Fruit fly (Drosophila melanogaster) whole organism, embryonic: Measurements from ENCODE around the gene kis.
A peak's percentile ranks its signal among the peaks of the same experiment; 100 is the strongest.

ENCODE experiments used
- CG9797 ChIP-seq: fragments of 200-800 bp; sonication (Bioruptor generic); optimal IDR thresholded peaks from 3 replicates; lab custom pipeline; 2018; ENCODE audit warnings: missing biosample characterization, mild to moderate bottlenecking, missing genetic modification characterization
- Deaf1 ChIP-seq: fragments of 200-800 bp; optimal IDR thresholded peaks from 3 replicates; lab custom pipeline; 2019; ENCODE audit warnings: missing biosample characterization, mild to moderate bottlenecking, missing genetic modification characterization, moderate library complexity
- bowl ChIP-seq: fragments of 200-800 bp; sonication (Bioruptor generic); IDR thresholded peaks from 2 replicates; pipeline ENCODE4 v1.3.6; 2022; ENCODE audit warnings: missing biosample characterization, missing genetic modification characterization
- br ChIP-seq: fragments of >200 bp; optimal IDR thresholded peaks from 2 replicates; lab custom pipeline; 2017
- hb ChIP-seq: fragments of 200-800 bp; sonication (Bioruptor generic); IDR thresholded peaks from 3 replicates; pipeline ENCODE4 v1.3.6; 2022; ENCODE audit warnings: missing biosample characterization, missing genetic modification characterization; ENCODE audit not compliant: partially characterized antibody
- nom ChIP-seq: fragments of 200-800 bp; sonication (Bioruptor generic); optimal IDR thresholded peaks from 2 replicates; lab custom pipeline; 2017; ENCODE audit warnings: missing biosample characterization, missing genetic modification characterization, mild to moderate bottlenecking, moderate library complexity, missing genetic modification reagents
- psq ChIP-seq: fragments of 200-800 bp; sonication (Bioruptor generic); optimal IDR thresholded peaks from 2 replicates; lab custom pipeline; 2017; ENCODE audit warnings: missing biosample characterization, missing genetic modification characterization
- pum ChIP-seq: fragments of 200-800 bp; sonication (Bioruptor generic); optimal IDR thresholded peaks from 2 replicates; lab custom pipeline; 2016; ENCODE audit warnings: missing biosample characterization, missing genetic modification characterization
- pzg ChIP-seq: fragments of 200-800 bp; sonication (Bioruptor generic); optimal IDR thresholded peaks from 3 replicates; lab custom pipeline; 2018; ENCODE audit warnings: missing biosample characterization, mild to moderate bottlenecking, missing genetic modification characterization, moderate library complexity

dm6 chr2L:223351-223750 is 27.3 kb downstream of the kis start:
- no peak for TF ChIP-seq Deaf1 (tag; lab: Kevin White, UChicago)
- no peak for TF ChIP-seq br (lab: Kevin White, UChicago)
- TF ChIP-seq hb (GFP tag; lab: Robert Waterston, UW), result no peak
- peak; percentile 78 for TF ChIP-seq bowl
- TF ChIP-seq nom (GFP tag; lab: Kevin White, UChicago), result peak; percentile 63
- TF ChIP-seq psq (GFP tag; lab: Kevin White, UChicago), result peak; percentile 40
- TF ChIP-seq CG9797 (GFP tag; lab: Kevin White, UChicago), result peak; percentile 27
- peak; percentile 84 for TF ChIP-seq pum (GFP tag; lab: Kevin White, UChicago)
- no peak for TF ChIP-seq pzg (GFP tag; lab: Kevin White, UChicago)
